Worm (Caenorhabditis elegans): ENCODE results near the gene clec-125.
"Not testable (repeated sequence)": the region's sequence is repeated elsewhere in the genome, so short reads cannot be mapped to it uniquely, and the experiment has no call there.

The clec-125 gene

ce11 chrII:3567576-3567975, 51.8 kb downstream of the clec-125 start:
- TF ChIP-seq dox-1 (GFP tag; IDR thresholded peaks at IDR 0.05) (peak; percentile 69), mxl-1 (tag; optimal IDR thresholded peaks at IDR 0.05) (peak; percentile 34), mes-4 (tag; optimal IDR thresholded peaks at IDR 0.05) (peak; percentile 70), rcor-1 (GFP tag; IDR thresholded peaks at IDR 0.05) (peak; percentile 65; the same call in 1 of the 2 replicates), snpc-1.1 (tag; optimal IDR thresholded peaks at IDR 0.05; ENCODE audit: insufficient read depth) (peak; percentile 80), madf-6 (GFP tag; IDR thresholded peaks at IDR 0.05) (peak; percentile 74), somi-1 (GFP tag; optimal IDR thresholded peaks at IDR 0.05) (peak; percentile 41), hrde-1 (tag; optimal IDR thresholded peaks at IDR 0.05; ENCODE audit: borderline replicate concordance) (peak; percentile 68), nhr-120 (GFP tag; IDR thresholded peaks at IDR 0.05) (0 out of 2 replicates have a peak, but pooled peaks have one; percentile 18), nhr-90 (tag; optimal IDR thresholded peaks at IDR 0.05) (peak; percentile 81), egl-44 (GFP tag; IDR thresholded peaks at IDR 0.05) (0 out of 2 replicates have a peak, but pooled peaks have one; percentile 62), xnd-1 (tag; optimal IDR thresholded peaks at IDR 0.05) (peak; percentile 44), hmg-1.2 (GFP tag; IDR thresholded peaks at IDR 0.05) (peak; percentile 74), Y56A3A.18 (GFP tag; IDR thresholded peaks at IDR 0.05) (peak; percentile 84), D2030.7 (GFP tag; IDR thresholded peaks at IDR 0.05) (peak; percentile 90), ztf-18 (tag; optimal IDR thresholded peaks at IDR 0.05) (peak; percentile 50), die-1 (tag; optimal IDR thresholded peaks at IDR 0.05) (peak; percentile 83), rpc-1 (optimal IDR thresholded peaks at IDR 0.05) (peak; percentile 84), rpc-1 (tag; optimal IDR thresholded peaks at IDR 0.05) (peak; percentile 86), tbp1 (GFP tag; optimal IDR thresholded peaks at IDR 0.05) (peak; percentile 98), rec-8 (tag; optimal IDR thresholded peaks at IDR 0.05) (peak; percentile 53 to 72), ama-1 (GFP tag; optimal IDR thresholded peaks at IDR 0.05) (peak; percentile 69), fkh-3 (tag; optimal IDR thresholded peaks at IDR 0.05) (peak; percentile 18), snpc-1.3 (tag; optimal IDR thresholded peaks at IDR 0.05; ENCODE audit: insufficient read depth) (peak; percentile 47), atf-7 (tag; optimal IDR thresholded peaks at IDR 0.05) (peak; percentile 70), F57C9.4 (tag; optimal IDR thresholded peaks at IDR 0.05) (peak; percentile 2), snpc-3.4 (tag; optimal IDR thresholded peaks at IDR 0.05) (peak; percentile 83), hmg-20 (GFP tag; IDR thresholded peaks at IDR 0.05) (0 out of 2 replicates have a peak, but pooled peaks have one; percentile 66), Y53G8AR.9 (GFP tag; conservative IDR thresholded peaks at IDR 0.05) (peak; percentile 72), lin-26 (GFP tag; IDR thresholded peaks at IDR 0.05) (peak; percentile 97), efl-1 (GFP tag; optimal IDR thresholded peaks at IDR 0.05) (peak; percentile 22), pbrm-1 (GFP tag; IDR thresholded peaks at IDR 0.05) (peak; percentile 76), lsl-1 (GFP tag; optimal IDR thresholded peaks at IDR 0.05) (peak; percentile 61), F39B2.1 (GFP tag; IDR thresholded peaks at IDR 0.05) (0 out of 2 replicates have a peak, but pooled peaks have one; percentile 52), nhr-80 (tag; optimal IDR thresholded peaks at IDR 0.05) (peak; percentile 14), F10E7.11 (tag; optimal IDR thresholded peaks at IDR 0.05) (peak; percentile 13), aptf-3 (GFP tag; IDR thresholded peaks at IDR 0.05) (0 out of 2 replicates have a peak, but pooled peaks have one; percentile 11), egl-18 (GFP tag; IDR thresholded peaks at IDR 0.05) (0 out of 2 replicates have a peak, but pooled peaks have one; percentile 39), mcd-1 (GFP tag; IDR thresholded peaks at IDR 0.05) (peak; percentile 69), B0336.3 (GFP tag; IDR thresholded peaks at IDR 0.05) (peak; percentile 77), ets-4 (GFP tag; optimal IDR thresholded peaks at IDR 0.05) (peak; percentile 22), nfya-2 (GFP tag; IDR thresholded peaks at IDR 0.05) (0 out of 2 replicates have a peak, but pooled peaks have one; percentile 59), chd-7 (tag; optimal IDR thresholded peaks at IDR 0.05) (peak; percentile 57), ceh-91 (GFP tag; IDR thresholded peaks at IDR 0.05) (peak; percentile 57), madf-10 (tag; optimal IDR thresholded peaks at IDR 0.05) (peak; percentile 64), F37B4.10 (GFP tag; IDR thresholded peaks at IDR 0.05) (0 out of 2 replicates have a peak, but pooled peaks have one; percentile 25), ceh-100 (GFP tag; IDR thresholded peaks at IDR 0.05) (peak; percentile 41), bed-2 (GFP tag; IDR thresholded peaks at IDR 0.05) (peak; percentile 78)
- not testable (repeated sequence) for TF ChIP-seq ama-1 (optimal IDR thresholded peaks at IDR 0.05)
